Worm (Caenorhabditis elegans) whole organism, young adult: ENCODE data around the gene F21G4.6.

Experiments used
- B0035.1 ChIP-seq: sonication (generic microtip); optimal IDR thresholded peaks from 2 replicates; lab custom pipeline; 2016; ENCODE audit warnings: missing genetic modification characterization, mild to moderate bottlenecking, missing compliant biosample characterization, missing genotype, missing genetic modification reagents
- B0261.1 ChIP-seq: sonication (generic microtip); optimal IDR thresholded peaks from 2 replicates; lab custom pipeline; 2016; ENCODE audit warnings: mild to moderate bottlenecking, missing genetic modification characterization, moderate library complexity, missing compliant biosample characterization
- B0336.3 ChIP-seq: fragments of 200-800 bp; sonication (Bioruptor generic); IDR thresholded peaks from 2 replicates; pipeline ENCODE4 v1.3.6; 2022; ENCODE audit warnings: missing genetic modification characterization, missing compliant biosample characterization
- C06A6.2 ChIP-seq: fragments of 200-800 bp; sonication (Bioruptor generic); conservative IDR thresholded peaks from 2 replicates; pipeline ENCODE4 v1.3.6; 2022; ENCODE audit warnings: missing genetic modification characterization, missing compliant biosample characterization
- C17E4.6 ChIP-seq: fragments of 200-800 bp; sonication (Bioruptor generic); IDR thresholded peaks from 2 replicates; pipeline ENCODE4 v1.3.6; 2022; ENCODE audit warnings: missing genetic modification reagents, missing genetic modification characterization, missing compliant biosample characterization
- F22D6.2 ChIP-seq: sonication (generic microtip); optimal IDR thresholded peaks from 2 replicates; lab custom pipeline; 2016; ENCODE audit warnings: mild to moderate bottlenecking, missing genetic modification characterization, missing compliant biosample characterization
- F52B5.7 ChIP-seq: sonication (generic microtip); optimal IDR thresholded peaks from 2 replicates; lab custom pipeline; 2016; ENCODE audit warnings: mild to moderate bottlenecking, missing genetic modification characterization, missing compliant biosample characterization
- K11D2.4 ChIP-seq: fragments of 200-800 bp; sonication (Bioruptor generic); IDR thresholded peaks from 2 replicates; pipeline ENCODE4 v1.3.6; 2022; ENCODE audit warnings: missing genetic modification reagents, missing genetic modification characterization, missing compliant biosample characterization
- T26A5.8 ChIP-seq: sonication (generic microtip); optimal IDR thresholded peaks from 2 replicates; lab custom pipeline; 2016; ENCODE audit warnings: missing genetic modification characterization, missing compliant biosample characterization
- Y53G8AR.9 ChIP-seq: fragments of 200-800 bp; sonication (Bioruptor generic); conservative IDR thresholded peaks from 2 replicates; pipeline ENCODE4 v1.3.6; 2022; ENCODE audit warnings: missing genetic modification reagents, missing genetic modification characterization, missing compliant biosample characterization
- ZK185.1 ChIP-seq: sonication (generic microtip); optimal IDR thresholded peaks from 2 replicates; lab custom pipeline; 2016; ENCODE audit warnings: mild to moderate bottlenecking, missing genetic modification characterization, missing compliant biosample characterization; ENCODE audit not compliant: poor library complexity, severe bottlenecking
- ama-1 ChIP-seq, 3 experiments: fragments of 150-350 bp in 1 of 3; sonication (generic microtip) in 2 of 3; optimal IDR thresholded peaks; 2 replicates each; lab custom pipeline; 2014 to 2018; ENCODE audit warnings: missing biosample characterization in 2 of 3, missing genetic modification characterization in 2 of 3, missing genetic modification reagents in 2 of 3
- aptf-2 ChIP-seq: fragments of 200-800 bp; sonication (Bioruptor generic); conservative IDR thresholded peaks from 2 replicates; pipeline ENCODE4 v1.3.6; 2022; ENCODE audit warnings: missing genetic modification reagents, missing genetic modification characterization, missing compliant biosample characterization
- athp-1 ChIP-seq: sonication (generic microtip); optimal IDR thresholded peaks from 2 replicates; lab custom pipeline; 2017; ENCODE audit warnings: mild to moderate bottlenecking, missing genetic modification characterization, missing compliant biosample characterization
- attf-5 ChIP-seq: fragments of 200-800 bp; sonication (Bioruptor generic); optimal IDR thresholded peaks from 2 replicates; lab custom pipeline; 2018; ENCODE audit warnings: mild to moderate bottlenecking, missing genetic modification characterization, missing compliant biosample characterization
- bed-2 ChIP-seq: fragments of 200-800 bp; sonication (Bioruptor generic); IDR thresholded peaks from 2 replicates; pipeline ENCODE4 v1.3.6; 2022; ENCODE audit warnings: missing genetic modification reagents, missing genetic modification characterization, missing compliant biosample characterization
- cebp-1 ChIP-seq, 2 experiments: fragments of 200-800 bp in 1 of 2; sonication (Bioruptor generic) in 1 of 2; sonication (generic microtip) in 1 of 2; IDR thresholded peaks in 1 of 2; optimal IDR thresholded peaks in 1 of 2; 2 replicates each; pipeline versions ENCODE4 v1.3.6 to Lab custom; 2017 to 2022; ENCODE audit warnings: missing compliant biosample characterization in 2 of 2, missing genetic modification characterization in 2 of 2, mild to moderate bottlenecking in 1 of 2, missing genetic modification reagents in 1 of 2, moderate library complexity in 1 of 2
- ceh-27 ChIP-seq: fragments of 200-800 bp; sonication (Bioruptor generic); optimal IDR thresholded peaks from 2 replicates; lab custom pipeline; 2018; ENCODE audit warnings: mild to moderate bottlenecking, missing genetic modification characterization, moderate library complexity, missing compliant biosample characterization
- dox-1 ChIP-seq: fragments of 200-800 bp; sonication (Bioruptor generic); IDR thresholded peaks from 2 replicates; pipeline ENCODE4 v1.3.6; 2022; ENCODE audit warnings: missing genetic modification reagents, missing genetic modification characterization, missing compliant biosample characterization
- ekl-4 ChIP-seq: fragments of 200-800 bp; sonication (Bioruptor generic); IDR thresholded peaks from 2 replicates; pipeline ENCODE4 v1.3.6; 2022; ENCODE audit warnings: missing genetic modification reagents, missing genetic modification characterization, missing compliant biosample characterization
- ets-4 ChIP-seq: fragments of 200-800 bp; sonication (Bioruptor generic); optimal IDR thresholded peaks from 2 replicates; lab custom pipeline; 2018; ENCODE audit warnings: mild to moderate bottlenecking, missing genetic modification characterization, missing compliant biosample characterization
- hlh-12 ChIP-seq: sonication (generic microtip); optimal IDR thresholded peaks from 2 replicates; lab custom pipeline; 2016; ENCODE audit warnings: missing genetic modification characterization, missing compliant biosample characterization
- hmg-1.2 ChIP-seq: fragments of 200-800 bp; sonication (Bioruptor generic); IDR thresholded peaks from 2 replicates; pipeline ENCODE4 v1.3.6; 2022; ENCODE audit warnings: missing genetic modification reagents, missing genetic modification characterization, missing compliant biosample characterization
- hmg-20 ChIP-seq: fragments of 200-800 bp; sonication (Bioruptor generic); IDR thresholded peaks from 2 replicates; pipeline ENCODE4 v1.3.6; 2022; ENCODE audit warnings: missing genetic modification reagents, missing genetic modification characterization, missing compliant biosample characterization
- let-526 ChIP-seq: fragments of 200-800 bp; sonication (Bioruptor generic); IDR thresholded peaks from 2 replicates; pipeline ENCODE4 v1.3.6; 2022; ENCODE audit warnings: missing genetic modification reagents, missing genetic modification characterization, missing compliant biosample characterization
- let-607 ChIP-seq, 2 experiments: fragments of 200-800 bp in 1 of 2; sonication (Bioruptor generic) in 1 of 2; sonication (generic microtip) in 1 of 2; optimal IDR thresholded peaks; 2 replicates each; lab custom pipeline; 2016 to 2018; ENCODE audit warnings: mild to moderate bottlenecking in 2 of 2, missing compliant biosample characterization in 2 of 2, missing genetic modification characterization in 2 of 2, moderate library complexity in 2 of 2, missing genotype in 1 of 2
- lin-26 ChIP-seq: fragments of 200-800 bp; sonication (Bioruptor generic); IDR thresholded peaks from 2 replicates; pipeline ENCODE4 v1.3.6; 2022; ENCODE audit warnings: missing genetic modification reagents, missing genetic modification characterization, missing compliant biosample characterization
- lin-35 ChIP-seq, 3 experiments: fragments of 150-350 bp in 2 of 3; sonication (generic microtip) in 1 of 3; optimal IDR thresholded peaks; 2 replicates each; lab custom pipeline; 2014 to 2018; ENCODE audit warnings: missing biosample characterization in 3 of 3, missing genetic modification characterization in 3 of 3, missing genetic modification reagents in 3 of 3
- lin-54 ChIP-seq: fragments of 200-800 bp; sonication (Bioruptor generic); optimal IDR thresholded peaks from 2 replicates; lab custom pipeline; 2018; ENCODE audit warnings: mild to moderate bottlenecking, missing genetic modification characterization, missing compliant biosample characterization
- mcd-1 ChIP-seq: fragments of 200-800 bp; sonication (Bioruptor generic); IDR thresholded peaks from 2 replicates; pipeline ENCODE4 v1.3.6; 2022; ENCODE audit warnings: missing genetic modification reagents, missing genetic modification characterization, missing compliant biosample characterization
- mes-4 ChIP-seq: sonication (generic microtip); optimal IDR thresholded peaks from 2 replicates; lab custom pipeline; 2016; ENCODE audit warnings: missing genotype, missing genetic modification characterization, missing compliant biosample characterization
- nfya-2 ChIP-seq: fragments of 200-800 bp; sonication (Bioruptor generic); IDR thresholded peaks from 2 replicates; pipeline ENCODE4 v1.3.6; 2022; ENCODE audit warnings: missing genetic modification reagents, missing genetic modification characterization, missing compliant biosample characterization
- pbrm-1 ChIP-seq: fragments of 200-800 bp; sonication (Bioruptor generic); IDR thresholded peaks from 2 replicates; pipeline ENCODE4 v1.3.6; 2022; ENCODE audit warnings: missing genetic modification reagents, missing genetic modification characterization, missing compliant biosample characterization
- rpc-1 ChIP-seq, 2 experiments: fragments of 150-350 bp in 1 of 2; sonication (generic microtip) in 1 of 2; optimal IDR thresholded peaks; 2 replicates each; lab custom pipeline; 2014 to 2018; ENCODE audit warnings: missing biosample characterization in 1 of 2, missing genetic modification characterization in 1 of 2, missing genetic modification reagents in 1 of 2, missing genotype in 1 of 2
- snpc-4 ChIP-seq, 5 experiments: fragments of 150-350 bp in 1 of 5; sonication (generic microtip) in 4 of 5; optimal IDR thresholded peaks; 2 replicates each; lab custom pipeline; 2014 to 2018; ENCODE audit warnings: missing genetic modification characterization in 5 of 5, missing biosample characterization in 3 of 5, antibody characterized with exemption in 2 of 5, mild to moderate bottlenecking in 2 of 5, missing compliant biosample characterization in 2 of 5, missing genotype in 2 of 5, moderate library complexity in 2 of 5, missing genetic modification reagents in 1 of 5
- tbp1 ChIP-seq: fragments of 200-800 bp; sonication (Bioruptor generic); optimal IDR thresholded peaks from 2 replicates; lab custom pipeline; 2018; ENCODE audit warnings: mild to moderate bottlenecking, missing genetic modification characterization, missing compliant biosample characterization
- tlf-1 ChIP-seq: fragments of 200-800 bp; sonication (Bioruptor generic); optimal IDR thresholded peaks from 2 replicates; lab custom pipeline; 2018; ENCODE audit warnings: mild to moderate bottlenecking, missing genetic modification characterization, missing compliant biosample characterization
- ztf-18 ChIP-seq: sonication (generic microtip); optimal IDR thresholded peaks from 2 replicates; lab custom pipeline; 2016; ENCODE audit warnings: missing genotype, mild to moderate bottlenecking, missing genetic modification characterization, missing compliant biosample characterization
- ztf-26 ChIP-seq: sonication (generic microtip); optimal IDR thresholded peaks from 2 replicates; lab custom pipeline; 2017; ENCODE audit warnings: missing genetic modification characterization, missing compliant biosample characterization

The F21G4.6 gene

DNA sequence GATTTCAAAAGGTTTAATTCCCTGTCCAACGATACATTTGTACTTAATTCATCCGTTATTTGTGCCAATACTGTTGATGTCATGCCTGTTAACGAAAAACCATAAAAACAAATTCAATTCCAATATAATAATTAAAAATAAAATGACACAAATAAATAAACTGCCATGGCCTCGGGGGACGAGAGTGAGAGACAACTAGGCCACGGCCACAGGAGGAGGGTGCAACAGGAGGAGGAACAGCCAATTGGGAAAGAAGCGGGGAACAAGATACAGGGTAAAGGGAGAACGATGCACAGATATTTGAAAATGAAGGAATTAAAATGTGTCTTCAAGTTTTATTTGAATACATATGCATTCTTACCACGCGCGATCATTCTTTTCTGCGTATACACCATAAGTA, at the start of gene F21G4.6:
Gene F21G4.6, minus strand, starts transcription at position 87 of the 400 bp plus-strand sequence.
- peak in 1 of 2 experiments; percentile 4 for TF ChIP-seq let-607 (tag; optimal IDR thresholded peaks at IDR 0.05; lab: Kevin White, UChicago)
- no peak for TF ChIP-seq ama-1 (optimal IDR thresholded peaks at IDR 0.05; lab: Kevin White, UChicago)
- TF ChIP-seq ama-1 (GFP tag; optimal IDR thresholded peaks at IDR 0.05; lab: Kevin White, UChicago), result no peak
- TF ChIP-seq, all 124 proteins: peak for 1

DNA sequence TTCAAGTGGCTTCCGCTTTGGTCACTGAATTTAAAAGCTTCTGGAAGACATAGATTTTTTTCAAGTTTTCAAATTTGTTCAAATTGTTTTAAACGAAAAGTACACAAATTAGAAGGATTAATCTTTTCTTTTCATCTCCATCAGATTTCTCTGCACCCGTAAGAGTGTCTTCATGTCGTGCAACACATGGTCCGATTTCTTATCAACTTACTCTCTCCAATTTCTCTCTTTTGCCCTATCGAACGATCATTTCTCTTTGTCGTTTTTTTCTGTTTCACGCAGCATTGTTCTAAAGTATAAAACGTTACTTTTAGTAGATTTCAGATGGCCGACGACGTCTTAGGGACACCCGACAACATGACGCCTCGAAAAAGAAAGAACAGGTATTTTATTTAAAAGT, 48.0 kb upstream of the F21G4.6 start, which contains the start of gene pssy-1:
Gene pssy-1, plus strand, starts transcription at position 318 of the 400 bp plus-strand sequence.
- no peak for TF ChIP-seq cebp-1 (GFP tag; IDR thresholded peaks at IDR 0.05; lab: Robert Waterston, UW)
- TF ChIP-seq cebp-1 (tag; optimal IDR thresholded peaks at IDR 0.05; lab: Kevin White, UChicago), result no peak
- TF ChIP-seq lin-26 (GFP tag; lab: Robert Waterston, UW), result no peak
- TF ChIP-seq hmg-20 (GFP tag; lab: Robert Waterston, UW), result no peak
- TF ChIP-seq K11D2.4 (GFP tag; lab: Robert Waterston, UW), result no peak
- TF ChIP-seq, all 124 proteins: peak for 0

DNA sequence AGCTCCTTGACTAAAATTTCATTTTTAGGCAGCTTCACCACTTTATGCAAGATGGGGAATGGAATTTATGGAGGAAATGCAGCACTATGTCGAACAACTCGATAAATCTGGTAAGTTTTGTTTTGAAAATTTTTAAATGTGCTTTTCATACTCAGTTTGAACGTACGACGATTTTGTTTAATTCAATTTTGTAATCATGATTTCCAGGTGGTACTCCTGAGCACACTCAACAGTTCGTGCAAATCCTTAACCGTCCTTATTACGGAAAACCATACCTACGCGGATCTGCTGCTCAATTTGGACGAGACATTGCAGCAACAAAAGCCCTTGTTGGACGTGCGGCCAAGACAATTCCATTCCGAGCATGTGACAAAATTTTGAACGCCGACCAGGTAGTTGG, 45.3 kb upstream of the F21G4.6 start:
- TF ChIP-seq mes-4 (tag; lab: Kevin White, UChicago) (no peak), C06A6.2 (GFP tag; lab: Robert Waterston, UW) (no peak), ZK185.1 (tag; lab: Kevin White, UChicago) (no peak), rpc-1 (optimal IDR thresholded peaks at IDR 0.05; lab: Kevin White, UChicago) (no peak), rpc-1 (tag; optimal IDR thresholded peaks at IDR 0.05; lab: Kevin White, UChicago) (no peak), T26A5.8 (tag; lab: Kevin White, UChicago) (no peak)

DNA sequence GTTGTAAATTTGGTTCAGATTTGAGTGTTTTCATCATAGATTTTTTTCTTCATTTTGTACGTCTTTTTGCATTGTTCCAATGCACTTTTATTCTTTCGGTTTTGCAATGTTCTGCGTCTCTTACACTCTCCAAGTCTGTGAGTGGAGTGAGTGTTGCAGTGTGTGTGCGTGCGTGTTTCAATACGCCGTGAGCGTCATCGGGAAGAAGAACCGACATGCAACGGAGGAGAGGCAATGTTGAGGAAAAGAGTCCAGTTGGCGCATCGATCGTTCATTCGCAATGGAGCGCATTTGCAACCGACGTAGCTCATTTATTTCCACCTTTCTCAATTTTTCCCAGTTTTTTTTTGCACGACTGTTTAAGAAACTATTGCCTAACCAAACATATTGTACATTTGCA, 41.3 kb upstream of the F21G4.6 start, which contains the start of gene ZC506.1:
Gene ZC506.1, plus strand, starts transcription at position 400 of the 400 bp plus-strand sequence.
- peak; percentile 63 for TF ChIP-seq tbp1 (GFP tag; lab: Kevin White, UChicago)
- peak; percentile 94 for TF ChIP-seq ceh-27 (GFP tag; lab: Kevin White, UChicago)
- TF ChIP-seq C17E4.6 (GFP tag; lab: Robert Waterston, UW), result peak; percentile 62; the same call in 1 of the 2 replicates
- peak; percentile 92 for TF ChIP-seq attf-5 (GFP tag; lab: Kevin White, UChicago)
- TF ChIP-seq nfya-2 (GFP tag; lab: Robert Waterston, UW), result no peak
- TF ChIP-seq lin-26 (GFP tag; lab: Robert Waterston, UW), result peak; percentile 60; the same call in 1 of the 2 replicates
- peak in 1 of 3 experiments; percentile 56 for TF ChIP-seq lin-35 (GFP tag; optimal IDR thresholded peaks at IDR 0.05; lab: Kevin White, UChicago)
- peak; percentile 59 for TF ChIP-seq lin-54 (GFP tag; lab: Kevin White, UChicago)
- TF ChIP-seq mcd-1 (GFP tag; lab: Robert Waterston, UW), result peak; percentile 99
- peak; percentile 40 for TF ChIP-seq F22D6.2 (tag; lab: Kevin White, UChicago)
- peak; percentile 86 for TF ChIP-seq ekl-4 (GFP tag; lab: Robert Waterston, UW)
- peak; percentile 82 for TF ChIP-seq K11D2.4 (GFP tag; lab: Robert Waterston, UW)
- TF ChIP-seq tlf-1 (GFP tag; lab: Kevin White, UChicago), result peak; percentile 74
- TF ChIP-seq let-526 (GFP tag; lab: Robert Waterston, UW), result 0 out of 2 replicates have a peak, but pooled peaks have one; percentile 23
- TF ChIP-seq F52B5.7 (tag; lab: Kevin White, UChicago), result no peak
- TF ChIP-seq snpc-4 (GFP tag; optimal IDR thresholded peaks at IDR 0.05; lab: Kevin White, UChicago), result no peak
- TF ChIP-seq snpc-4 (tag; optimal IDR thresholded peaks at IDR 0.05; lab: Kevin White, UChicago), result peak in 3 of 4 experiments; percentile 64 to 70 (median 64)
- peak; percentile 87 for TF ChIP-seq ztf-26 (tag; lab: Kevin White, UChicago)
- TF ChIP-seq dox-1 (GFP tag; lab: Robert Waterston, UW), result peak; percentile 89
- TF ChIP-seq ets-4, result peak; percentile 66
- no peak for TF ChIP-seq hlh-12
- peak; percentile 90 for TF ChIP-seq pbrm-1 (GFP tag; lab: Robert Waterston, UW)
- TF ChIP-seq aptf-2 (GFP tag; lab: Robert Waterston, UW), result 0 out of 2 replicates have a peak, but pooled peaks have one; percentile 15
- TF ChIP-seq B0336.3, result peak; percentile 87
- peak; percentile 80 for TF ChIP-seq athp-1
- TF ChIP-seq B0035.1 (tag; lab: Kevin White, UChicago), result no peak
- TF ChIP-seq cebp-1 (GFP tag; IDR thresholded peaks at IDR 0.05; lab: Robert Waterston, UW), result peak; percentile 45; the same call in 1 of the 2 replicates
- peak; percentile 92 for TF ChIP-seq cebp-1 (tag; optimal IDR thresholded peaks at IDR 0.05; lab: Kevin White, UChicago)
- TF ChIP-seq B0261.1 (tag; lab: Kevin White, UChicago), result peak; percentile 10
- 0 out of 2 replicates have a peak, but pooled peaks have one; percentile 26 for TF ChIP-seq bed-2 (GFP tag; lab: Robert Waterston, UW)
- peak; percentile 84 for TF ChIP-seq hmg-1.2 (GFP tag; lab: Robert Waterston, UW)
- peak; percentile 60 for TF ChIP-seq ztf-18 (tag; lab: Kevin White, UChicago)
- TF ChIP-seq Y53G8AR.9 (GFP tag; lab: Robert Waterston, UW), result peak; percentile 66; the same call in 1 of the 2 replicates
